Fruit fly (Drosophila melanogaster) whole organism, embryonic: ENCODE results near the gene CG4424.

Experiments
- Aef1 ChIP-seq: fragments of 200-800 bp; sonication (Bioruptor generic); IDR thresholded peaks from 3 replicates; pipeline ENCODE4 v1.3.6; 2022; ENCODE audit warnings: missing biosample characterization, missing genetic modification characterization
- Asciz ChIP-seq: fragments of 200-800 bp; sonication (Bioruptor generic); optimal IDR thresholded peaks from 2 replicates; lab custom pipeline; 2017; ENCODE audit warnings: missing biosample characterization, mild to moderate bottlenecking, missing genetic modification characterization, missing genetic modification reagents
- CG10654 ChIP-seq: fragments of 200-800 bp; sonication (Bioruptor generic); optimal IDR thresholded peaks from 2 replicates; lab custom pipeline; 2016; ENCODE audit warnings: missing biosample characterization, missing genetic modification characterization
- CG12071 ChIP-seq: fragments of 200-800 bp; sonication (Bioruptor generic); optimal IDR thresholded peaks from 3 replicates; lab custom pipeline; 2018; ENCODE audit warnings: missing biosample characterization, mild to moderate bottlenecking, missing genetic modification characterization
- CG12219 ChIP-seq: fragments of 200-800 bp; sonication (Bioruptor generic); optimal IDR thresholded peaks from 3 replicates; lab custom pipeline; 2018; ENCODE audit warnings: missing biosample characterization, mild to moderate bottlenecking, missing genetic modification characterization
- CG12236 ChIP-seq: fragments of 200-800 bp; sonication (Bioruptor generic); optimal IDR thresholded peaks from 2 replicates; lab custom pipeline; 2016; ENCODE audit warnings: missing biosample characterization, missing genetic modification characterization
- CG1233 ChIP-seq: fragments of 200-800 bp; sonication (Bioruptor generic); optimal IDR thresholded peaks from 4 replicates; lab custom pipeline; 2018; ENCODE audit warnings: missing biosample characterization, mild to moderate bottlenecking, missing genetic modification characterization
- CG12942 ChIP-seq: fragments of 200-800 bp; sonication (Bioruptor generic); optimal IDR thresholded peaks from 3 replicates; lab custom pipeline; 2016; ENCODE audit warnings: missing biosample characterization, missing genetic modification characterization
- CG13123 ChIP-seq: fragments of 200-800 bp; sonication (Bioruptor generic); optimal IDR thresholded peaks from 2 replicates; lab custom pipeline; 2016; ENCODE audit warnings: missing biosample characterization, missing genetic modification characterization
- CG13296 ChIP-seq: fragments of 200-800 bp; sonication (Bioruptor generic); optimal IDR thresholded peaks from 3 replicates; lab custom pipeline; 2018; ENCODE audit warnings: missing biosample characterization, mild to moderate bottlenecking, missing genetic modification characterization
- CG14667 ChIP-seq: fragments of 200-800 bp; sonication (Bioruptor generic); IDR thresholded peaks from 2 replicates; pipeline ENCODE4 v1.3.6; 2022; ENCODE audit warnings: missing biosample characterization, missing genetic modification characterization
- CG16863 ChIP-seq: fragments of 200-800 bp; sonication (Bioruptor generic); optimal IDR thresholded peaks from 3 replicates; lab custom pipeline; 2016; ENCODE audit warnings: missing biosample characterization, missing genetic modification characterization
- CG17328 ChIP-seq: fragments of 200-800 bp; sonication (Bioruptor generic); IDR thresholded peaks from 2 replicates; pipeline ENCODE4 v1.3.6; 2022; ENCODE audit warnings: missing biosample characterization, missing genetic modification characterization
- CG18262 ChIP-seq: fragments of 200-800 bp; optimal IDR thresholded peaks from 3 replicates; lab custom pipeline; 2019; ENCODE audit warnings: missing biosample characterization, mild to moderate bottlenecking, missing genetic modification characterization, moderate library complexity
- CG18599 ChIP-seq: fragments of 200-800 bp; sonication (Bioruptor generic); optimal IDR thresholded peaks from 3 replicates; lab custom pipeline; 2017; ENCODE audit warnings: missing biosample characterization, missing genetic modification characterization, mild to moderate bottlenecking, moderate library complexity, missing genetic modification reagents
- CG34224 ChIP-seq: fragments of 200-800 bp; sonication (Bioruptor generic); IDR thresholded peaks from 3 replicates; pipeline ENCODE4 v1.3.6; 2022; ENCODE audit warnings: missing biosample characterization, missing genetic modification characterization; ENCODE audit not compliant: partially characterized antibody
- CG4617 ChIP-seq: fragments of 200-800 bp; sonication (Bioruptor generic); optimal IDR thresholded peaks from 3 replicates; lab custom pipeline; 2016; ENCODE audit warnings: missing biosample characterization, missing genetic modification characterization, borderline replicate concordance
- CG4730 ChIP-seq: fragments of 200-800 bp; sonication (Bioruptor generic); IDR thresholded peaks from 2 replicates; pipeline ENCODE4 v1.3.6; 2022; ENCODE audit warnings: missing biosample characterization, missing genetic modification characterization
- CG5953 ChIP-seq: fragments of 200-800 bp; sonication (Bioruptor generic); IDR thresholded peaks from 2 replicates; pipeline ENCODE4 v1.3.6; 2022; ENCODE audit warnings: missing biosample characterization, missing genetic modification characterization
- CG6791 ChIP-seq: fragments of 200-800 bp; sonication (Bioruptor generic); IDR thresholded peaks from 3 replicates; pipeline ENCODE4 v1.3.6; 2022; ENCODE audit warnings: missing biosample characterization, missing genetic modification characterization; ENCODE audit not compliant: partially characterized antibody
- CG7271 ChIP-seq: fragments of 200-800 bp; sonication (Bioruptor generic); optimal IDR thresholded peaks from 2 replicates; lab custom pipeline; 2018; ENCODE audit warnings: missing biosample characterization, mild to moderate bottlenecking, missing genetic modification characterization, moderate library complexity
- CG9215 ChIP-seq: fragments of 200-800 bp; sonication (Bioruptor generic); IDR thresholded peaks from 2 replicates; pipeline ENCODE4 v1.3.6; 2022; ENCODE audit warnings: missing biosample characterization, missing genetic modification characterization
- CG9609 ChIP-seq: fragments of 200-800 bp; sonication (Bioruptor generic); optimal IDR thresholded peaks from 3 replicates; lab custom pipeline; 2016; ENCODE audit warnings: missing biosample characterization, missing genetic modification characterization
- Deaf1 ChIP-seq: fragments of 200-800 bp; optimal IDR thresholded peaks from 3 replicates; lab custom pipeline; 2019; ENCODE audit warnings: missing biosample characterization, mild to moderate bottlenecking, missing genetic modification characterization, moderate library complexity
- Ets65A ChIP-seq: fragments of 200-800 bp; sonication (Bioruptor generic); peaks from one replicate; lab custom pipeline; 2016; ENCODE audit warnings: missing biosample characterization, missing genetic modification characterization
- Hr51 ChIP-seq, 2 experiments: fragments of 200-800 bp; sonication (Bioruptor generic); optimal IDR thresholded peaks; 2 replicates in 1 of 2; 3 replicates in 1 of 2; lab custom pipeline; 2016 to 2018; ENCODE audit warnings: missing biosample characterization in 2 of 2, missing genetic modification characterization in 2 of 2, mild to moderate bottlenecking in 1 of 2, moderate library complexity in 1 of 2
- MBD-R2 ChIP-seq: fragments of 200-800 bp; sonication (Bioruptor generic); IDR thresholded peaks from 2 replicates; pipeline ENCODE4 v1.3.6; 2022; ENCODE audit warnings: missing biosample characterization, missing genetic modification characterization
- NC2α ChIP-seq: fragments of 200-800 bp; sonication (Bioruptor generic); optimal IDR thresholded peaks from 2 replicates; lab custom pipeline; 2016; ENCODE audit warnings: missing biosample characterization, missing genetic modification characterization
- Side ChIP-seq: fragments of 200-800 bp; sonication (Bioruptor generic); optimal IDR thresholded peaks from 2 replicates; lab custom pipeline; 2016; ENCODE audit warnings: missing biosample characterization, missing genetic modification characterization
- Sox102F ChIP-seq: fragments of 200-800 bp; sonication (Bioruptor generic); optimal IDR thresholded peaks from 2 replicates; lab custom pipeline; 2018; ENCODE audit warnings: missing biosample characterization, mild to moderate bottlenecking, missing genetic modification characterization, moderate library complexity
- ap ChIP-seq: fragments of 200-800 bp; sonication (Bioruptor generic); IDR thresholded peaks from 2 replicates; pipeline ENCODE4 v1.3.6; 2022; ENCODE audit warnings: missing biosample characterization, missing genetic modification characterization
- chm ChIP-seq: fragments of 200-800 bp; sonication (Bioruptor generic); IDR thresholded peaks from 2 replicates; pipeline ENCODE4 v1.3.6; 2022; ENCODE audit warnings: missing biosample characterization, missing genetic modification characterization
- da ChIP-seq: fragments of 200-800 bp; sonication (Bioruptor generic); optimal IDR thresholded peaks from 2 replicates; lab custom pipeline; 2016; ENCODE audit warnings: missing biosample characterization, missing genetic modification characterization
- disco-r ChIP-seq: fragments of 200-800 bp; sonication (Bioruptor generic); optimal IDR thresholded peaks from 2 replicates; lab custom pipeline; 2016; ENCODE audit warnings: missing biosample characterization, missing genetic modification characterization
- ems ChIP-seq: fragments of 200-800 bp; sonication (Bioruptor generic); optimal IDR thresholded peaks from 3 replicates; lab custom pipeline; 2016; ENCODE audit warnings: missing biosample characterization, missing genetic modification characterization
- ewg ChIP-seq: fragments of 200-800 bp; sonication (Bioruptor generic); optimal IDR thresholded peaks from 3 replicates; lab custom pipeline; 2017; ENCODE audit warnings: mild to moderate bottlenecking, missing biosample characterization, missing genetic modification reagents, missing genetic modification characterization
- fu2 ChIP-seq: fragments of 200-800 bp; sonication (Bioruptor generic); optimal IDR thresholded peaks from 2 replicates; lab custom pipeline; 2016; ENCODE audit warnings: missing biosample characterization, missing genetic modification characterization
- gro ChIP-seq: fragments of 200-800 bp; sonication (Bioruptor generic); optimal IDR thresholded peaks from 2 replicates; lab custom pipeline; 2016; ENCODE audit warnings: missing biosample characterization, missing genetic modification characterization
- ind ChIP-seq: fragments of 200-800 bp; sonication (Bioruptor generic); optimal IDR thresholded peaks from 3 replicates; lab custom pipeline; 2016; ENCODE audit warnings: missing biosample characterization, missing genetic modification characterization
- insv ChIP-seq, 2 experiments: fragments of 200-800 bp; sonication (Bioruptor generic); optimal IDR thresholded peaks; 3 replicates each; lab custom pipeline; 2016 to 2018; ENCODE audit warnings: missing biosample characterization in 2 of 2, missing genetic modification characterization in 2 of 2
- nmo ChIP-seq: fragments of 200-800 bp; sonication (Bioruptor generic); optimal IDR thresholded peaks from 2 replicates; lab custom pipeline; 2018; ENCODE audit warnings: missing biosample characterization, mild to moderate bottlenecking, missing genetic modification characterization, moderate library complexity
- pan ChIP-seq, 4 experiments: fragments of >200 bp in 3 of 4; fragments of 200-800 bp in 1 of 4; sonication (Bioruptor generic) in 1 of 4; optimal IDR thresholded peaks in 3 of 4; IDR thresholded peaks in 1 of 4; 2 replicates each; pipeline versions ENCODE4 v1.3.6 to Lab custom; 2017 to 2022; ENCODE audit warnings: missing biosample characterization in 2 of 4, missing genetic modification characterization in 2 of 4, mixed read lengths in 1 of 4
- phol ChIP-seq: fragments of 200-800 bp; sonication (Bioruptor generic); optimal IDR thresholded peaks from 3 replicates; lab custom pipeline; 2018; ENCODE audit warnings: missing biosample characterization, mild to moderate bottlenecking, missing genetic modification characterization, moderate library complexity
- pum ChIP-seq: fragments of 200-800 bp; sonication (Bioruptor generic); optimal IDR thresholded peaks from 2 replicates; lab custom pipeline; 2016; ENCODE audit warnings: missing biosample characterization, missing genetic modification characterization
- ranshi ChIP-seq: fragments of 200-800 bp; sonication (Bioruptor generic); IDR thresholded peaks from 2 replicates; pipeline ENCODE4 v1.3.6; 2022; ENCODE audit warnings: missing biosample characterization, missing genetic modification characterization
- rib ChIP-seq: fragments of 200-800 bp; sonication (Bioruptor generic); IDR thresholded peaks from 2 replicates; pipeline ENCODE4 v1.3.6; 2022; ENCODE audit warnings: missing biosample characterization, missing genetic modification characterization
- sob ChIP-seq: fragments of 200-800 bp; sonication (Bioruptor generic); IDR thresholded peaks from 2 replicates; pipeline ENCODE4 v1.3.6; 2022; ENCODE audit warnings: missing biosample characterization, missing genetic modification characterization
- sr ChIP-seq: fragments of 200-800 bp; sonication (Bioruptor generic); IDR thresholded peaks from 3 replicates; pipeline ENCODE4 v1.3.6; 2022; ENCODE audit warnings: missing biosample characterization, missing genetic modification characterization
- stc ChIP-seq: fragments of 200-800 bp; sonication (Bioruptor generic); IDR thresholded peaks from 2 replicates; pipeline ENCODE4 v1.3.6; 2022; ENCODE audit warnings: missing biosample characterization, missing genetic modification characterization
- tgo ChIP-seq: fragments of 200-800 bp; sonication (Bioruptor generic); IDR thresholded peaks from 3 replicates; pipeline ENCODE4 v1.3.6; 2022; ENCODE audit warnings: missing biosample characterization, missing genetic modification characterization
- tx ChIP-seq: fragments of 200-800 bp; sonication (Bioruptor generic); optimal IDR thresholded peaks from 2 replicates; lab custom pipeline; 2016; ENCODE audit warnings: missing biosample characterization, missing genetic modification characterization
- zf30C ChIP-seq: fragments of 200-800 bp; sonication (Bioruptor generic); optimal IDR thresholded peaks from 3 replicates; lab custom pipeline; 2018; ENCODE audit warnings: missing biosample characterization, mild to moderate bottlenecking, missing genetic modification characterization

Gene CG4424

DNA sequence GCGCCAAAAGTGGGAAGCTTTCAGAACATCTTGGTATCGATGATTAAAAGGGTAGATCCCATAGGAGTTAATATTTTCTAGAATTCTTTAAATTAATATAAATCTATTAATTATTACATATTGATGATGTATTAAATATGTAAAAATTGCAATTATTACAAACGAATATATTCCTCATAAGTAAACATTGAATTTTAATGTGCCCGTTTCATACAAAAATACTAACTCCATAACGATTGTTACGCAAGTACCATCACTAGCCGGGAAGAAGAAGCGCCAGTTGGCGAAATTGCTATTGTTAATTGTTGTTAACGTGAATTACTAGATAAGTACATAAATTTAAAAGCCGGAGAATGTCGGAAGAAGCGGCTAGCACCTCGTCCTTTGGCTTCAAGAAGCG, 29.7 kb upstream of the CG4424 start, which contains the start of gene mdlc (continued):
- TF ChIP-seq zf30C (GFP tag; lab: Kevin White, UChicago) (no peak), ind (GFP tag; lab: Kevin White, UChicago) (peak; percentile 19), sr (GFP tag; lab: Robert Waterston, UW) (no peak), ems (GFP tag; lab: Kevin White, UChicago) (no peak), CG4617 (peak; percentile 29), stc (no peak), CG12236 (GFP tag; lab: Kevin White, UChicago) (no peak), fu2 (no peak), ap (GFP tag; lab: Robert Waterston, UW) (no peak), nmo (peak; percentile 70), Sox102F (no peak), MBD-R2 (GFP tag; lab: Robert Waterston, UW) (peak; percentile 66), chm (GFP tag; lab: Robert Waterston, UW) (no peak), Side (GFP tag; lab: Kevin White, UChicago) (no peak), sob (GFP tag; lab: Robert Waterston, UW) (no peak), CG9215 (GFP tag; lab: Robert Waterston, UW) (no peak), CG12219 (no peak), CG12942 (GFP tag; lab: Kevin White, UChicago) (no peak), CG1233 (GFP tag; lab: Kevin White, UChicago) (no peak), CG14667 (no peak), CG5953 (GFP tag; lab: Robert Waterston, UW) (no peak), CG13296 (GFP tag; lab: Kevin White, UChicago) (no peak), CG10654 (GFP tag; lab: Kevin White, UChicago) (peak; percentile 8), ranshi (GFP tag; lab: Robert Waterston, UW) (no peak), CG9609 (GFP tag; lab: Kevin White, UChicago) (no peak), tx (GFP tag; lab: Kevin White, UChicago) (no peak), CG4730 (GFP tag; lab: Robert Waterston, UW) (no peak), Asciz (no peak), CG18262 (no peak), phol (tag; lab: Kevin White, UChicago) (peak; percentile 51), da (GFP tag; lab: Kevin White, UChicago) (no peak), CG7271 (tag; lab: Kevin White, UChicago) (no peak), gro (GFP tag; lab: Kevin White, UChicago) (no peak), CG16863 (GFP tag; lab: Kevin White, UChicago) (no peak), pum (GFP tag; lab: Kevin White, UChicago) (no peak), disco-r (GFP tag; lab: Kevin White, UChicago) (no peak), ewg (GFP tag; lab: Kevin White, UChicago) (no peak), tgo (GFP tag; lab: Robert Waterston, UW) (no peak), Ets65A (GFP tag; lab: Kevin White, UChicago) (peak; percentile 84), Hr51 (GFP tag; optimal IDR thresholded peaks at IDR 0.05; lab: Kevin White, UChicago) (peak in 1 of 2 experiments; percentile 16), CG34224 (GFP tag; lab: Robert Waterston, UW) (peak; percentile 38; the same call in 1 of the 3 replicates), insv (GFP tag; optimal IDR thresholded peaks at IDR 0.05; lab: Kevin White, UChicago) (no peak), CG12071 (GFP tag; lab: Kevin White, UChicago) (no peak), CG6791 (GFP tag; lab: Robert Waterston, UW) (no peak), rib (GFP tag; lab: Robert Waterston, UW) (no peak), Deaf1 (no peak), CG18599 (GFP tag; lab: Kevin White, UChicago) (no peak), CG17328 (GFP tag; lab: Robert Waterston, UW) (no peak), pan (optimal IDR thresholded peaks at IDR 0.05; lab: Kevin White, UChicago) (no peak), pan (GFP tag; optimal IDR thresholded peaks at IDR 0.05 in 1 of 2, IDR thresholded peaks at IDR 0.05 in 1 of 2) (no peak), CG13123 (no peak), Aef1 (GFP tag; lab: Robert Waterston, UW) (no peak), NC2α (GFP tag; lab: Kevin White, UChicago) (no peak)
